Fruit fly (Drosophila melanogaster) whole organism, embryonic: ENCODE results near the gene CG14535.

Source experiments
- Ada2b ChIP-seq: fragments of 200-800 bp; sonication (Bioruptor generic); IDR thresholded peaks from 2 replicates; pipeline ENCODE4 v1.3.6; 2022; ENCODE audit warnings: missing biosample characterization, missing genetic modification characterization
- BEAF-32 ChIP-seq: fragments of 200-800 bp; sonication (Bioruptor generic); optimal IDR thresholded peaks from 3 replicates; lab custom pipeline; 2017; ENCODE audit warnings: missing biosample characterization, missing genetic modification characterization, mild to moderate bottlenecking, moderate library complexity, missing genetic modification reagents
- Bgb ChIP-seq: fragments of 200-800 bp; sonication (Bioruptor generic); IDR thresholded peaks from 2 replicates; pipeline ENCODE4 v1.3.6; 2022; ENCODE audit warnings: missing biosample characterization, missing genetic modification characterization; ENCODE audit not compliant: partially characterized antibody
- CG12219 ChIP-seq: fragments of 200-800 bp; sonication (Bioruptor generic); optimal IDR thresholded peaks from 3 replicates; lab custom pipeline; 2018; ENCODE audit warnings: missing biosample characterization, mild to moderate bottlenecking, missing genetic modification characterization
- CG13287 ChIP-seq: fragments of 200-800 bp; sonication (Bioruptor generic); IDR thresholded peaks from 2 replicates; pipeline ENCODE4 v1.3.6; 2022; ENCODE audit warnings: missing biosample characterization, missing genetic modification characterization; ENCODE audit not compliant: partially characterized antibody
- CG14860 ChIP-seq: fragments of 200-800 bp; sonication (Bioruptor generic); IDR thresholded peaks from 3 replicates; pipeline ENCODE4 v1.3.6; 2022; ENCODE audit warnings: missing biosample characterization, missing genetic modification characterization; ENCODE audit not compliant: partially characterized antibody
- CG1603 ChIP-seq: fragments of 200-800 bp; sonication (Bioruptor generic); optimal IDR thresholded peaks from 2 replicates; lab custom pipeline; 2019; ENCODE audit warnings: missing biosample characterization, mild to moderate bottlenecking, missing genetic modification characterization, moderate library complexity
- CG17568 ChIP-seq: fragments of 200-800 bp; sonication (Bioruptor generic); optimal IDR thresholded peaks from 2 replicates; lab custom pipeline; 2018; ENCODE audit warnings: missing biosample characterization, mild to moderate bottlenecking, missing genetic modification characterization, moderate library complexity
- CG2129 ChIP-seq: fragments of 200-800 bp; sonication (Bioruptor generic); IDR thresholded peaks from 2 replicates; pipeline ENCODE4 v1.3.6; 2022; ENCODE audit warnings: missing biosample characterization, missing genetic modification characterization; ENCODE audit not compliant: partially characterized antibody
- CG31365 ChIP-seq: fragments of 200-800 bp; sonication (Bioruptor generic); optimal IDR thresholded peaks from 2 replicates; lab custom pipeline; 2018; ENCODE audit warnings: missing biosample characterization, mild to moderate bottlenecking, missing genetic modification characterization
- CG34224 ChIP-seq: fragments of 200-800 bp; sonication (Bioruptor generic); IDR thresholded peaks from 3 replicates; pipeline ENCODE4 v1.3.6; 2022; ENCODE audit warnings: missing biosample characterization, missing genetic modification characterization; ENCODE audit not compliant: partially characterized antibody
- CG42726 ChIP-seq: fragments of 200-800 bp; sonication (Bioruptor generic); IDR thresholded peaks from 2 replicates; pipeline ENCODE4 v1.3.6; 2022; ENCODE audit warnings: missing biosample characterization, missing genetic modification characterization; ENCODE audit not compliant: partially characterized antibody
- CG4404 ChIP-seq: fragments of 200-800 bp; sonication (Bioruptor generic); IDR thresholded peaks from 2 replicates; pipeline ENCODE4 v1.3.6; 2022; ENCODE audit warnings: missing biosample characterization, missing genetic modification characterization
- CG4424 ChIP-seq: fragments of 200-800 bp; sonication (Bioruptor generic); optimal IDR thresholded peaks from 3 replicates; lab custom pipeline; 2016; ENCODE audit warnings: missing biosample characterization, missing genetic modification characterization
- CG6791 ChIP-seq: fragments of 200-800 bp; sonication (Bioruptor generic); IDR thresholded peaks from 3 replicates; pipeline ENCODE4 v1.3.6; 2022; ENCODE audit warnings: missing biosample characterization, missing genetic modification characterization; ENCODE audit not compliant: partially characterized antibody
- CG7839 ChIP-seq: fragments of 200-800 bp; sonication (Bioruptor generic); optimal IDR thresholded peaks from 3 replicates; lab custom pipeline; 2018; ENCODE audit warnings: missing biosample characterization, mild to moderate bottlenecking, missing genetic modification characterization, moderate library complexity
- Dll ChIP-seq: fragments of 200-800 bp; sonication (Bioruptor generic); IDR thresholded peaks from 4 replicates; pipeline ENCODE4 v1.3.6; 2022; ENCODE audit warnings: missing biosample characterization, missing genetic modification characterization; ENCODE audit not compliant: partially characterized antibody
- Doc3 ChIP-seq: fragments of 200-800 bp; sonication (Bioruptor generic); IDR thresholded peaks from 3 replicates; pipeline ENCODE4 v1.3.6; 2022; ENCODE audit warnings: missing biosample characterization, missing genetic modification characterization; ENCODE audit not compliant: partially characterized antibody
- Dp ChIP-seq: fragments of 200-800 bp; sonication (Bioruptor generic); optimal IDR thresholded peaks from 2 replicates; lab custom pipeline; 2018; ENCODE audit warnings: missing biosample characterization, mild to moderate bottlenecking, missing genetic modification characterization, moderate library complexity
- Dref ChIP-seq: fragments of 200-800 bp; sonication (Bioruptor generic); IDR thresholded peaks from 2 replicates; pipeline ENCODE4 v1.3.6; 2022; ENCODE audit warnings: missing biosample characterization, missing genetic modification characterization
- Gsc ChIP-seq: fragments of 200-800 bp; sonication (Bioruptor generic); IDR thresholded peaks from 2 replicates; pipeline ENCODE4 v1.3.6; 2022; ENCODE audit warnings: missing biosample characterization, missing genetic modification characterization
- HLH4C ChIP-seq: fragments of 200-800 bp; sonication (Bioruptor generic); IDR thresholded peaks from 3 replicates; pipeline ENCODE4 v1.3.6; 2022; ENCODE audit warnings: missing biosample characterization, missing genetic modification characterization; ENCODE audit not compliant: partially characterized antibody
- Opbp ChIP-seq: fragments of 200-800 bp; sonication (Bioruptor generic); IDR thresholded peaks from 3 replicates; pipeline ENCODE4 v1.3.6; 2022; ENCODE audit warnings: missing biosample characterization, missing genetic modification characterization; ENCODE audit not compliant: partially characterized antibody
- Scr ChIP-seq: fragments of 200-800 bp; sonication (Bioruptor generic); IDR thresholded peaks from 2 replicates; pipeline ENCODE4 v1.3.6; 2022; ENCODE audit warnings: missing biosample characterization, missing genetic modification characterization; ENCODE audit not compliant: partially characterized antibody
- YL-1 ChIP-seq: fragments of 200-800 bp; sonication (Bioruptor generic); optimal IDR thresholded peaks from 3 replicates; lab custom pipeline; 2017; ENCODE audit warnings: missing biosample characterization, mild to moderate bottlenecking, missing genetic modification characterization
- amos ChIP-seq: fragments of 200-800 bp; sonication (Bioruptor generic); IDR thresholded peaks from 2 replicates; pipeline ENCODE4 v1.3.6; 2022; ENCODE audit warnings: missing biosample characterization, missing genetic modification characterization; ENCODE audit not compliant: partially characterized antibody
- ap ChIP-seq: fragments of 200-800 bp; sonication (Bioruptor generic); IDR thresholded peaks from 2 replicates; pipeline ENCODE4 v1.3.6; 2022; ENCODE audit warnings: missing biosample characterization, missing genetic modification characterization
- btn ChIP-seq: fragments of 200-800 bp; sonication (Bioruptor generic); optimal IDR thresholded peaks from 2 replicates; lab custom pipeline; 2016; ENCODE audit warnings: missing biosample characterization, missing genetic modification characterization
- chinmo ChIP-seq: fragments of 200-800 bp; sonication (Bioruptor generic); IDR thresholded peaks from 4 replicates; pipeline ENCODE4 v1.3.6; 2022; ENCODE audit warnings: missing biosample characterization, missing genetic modification characterization; ENCODE audit not compliant: partially characterized antibody
- crp ChIP-seq, 2 experiments: fragments of 200-800 bp; sonication (Bioruptor generic); optimal IDR thresholded peaks; 2 replicates in 1 of 2; 3 replicates in 1 of 2; lab custom pipeline; 2017; ENCODE audit warnings: missing biosample characterization in 2 of 2, missing genetic modification characterization in 2 of 2, mild to moderate bottlenecking in 1 of 2, moderate library complexity in 1 of 2
- dimm ChIP-seq: fragments of 200-800 bp; sonication (Bioruptor generic); IDR thresholded peaks from 2 replicates; pipeline ENCODE4 v1.3.6; 2022; ENCODE audit warnings: missing biosample characterization, missing genetic modification characterization
- eve ChIP-seq, 2 experiments: fragments of >200 bp; optimal IDR thresholded peaks; 2 replicates each; lab custom pipeline; 2017; ENCODE audit warnings: missing biosample characterization in 2 of 2, missing genetic modification characterization in 2 of 2
- exex ChIP-seq: fragments of 200-800 bp; sonication (Bioruptor generic); optimal IDR thresholded peaks from 4 replicates; lab custom pipeline; 2018; ENCODE audit warnings: missing biosample characterization, mild to moderate bottlenecking, missing genetic modification characterization, moderate library complexity
- fd3F ChIP-seq: fragments of 200-800 bp; sonication (Bioruptor generic); optimal IDR thresholded peaks from 2 replicates; lab custom pipeline; 2018; ENCODE audit warnings: missing biosample characterization, mild to moderate bottlenecking, missing genetic modification characterization, moderate library complexity
- hbn ChIP-seq: fragments of 200-800 bp; sonication (Bioruptor generic); IDR thresholded peaks from 2 replicates; pipeline ENCODE4 v1.3.6; 2022; ENCODE audit warnings: missing biosample characterization, missing genetic modification characterization; ENCODE audit not compliant: partially characterized antibody
- inv ChIP-seq: fragments of 200-800 bp; sonication (Bioruptor generic); IDR thresholded peaks from 2 replicates; pipeline ENCODE4 v1.3.6; 2022; ENCODE audit warnings: missing biosample characterization, missing genetic modification characterization; ENCODE audit not compliant: partially characterized antibody
- jumu ChIP-seq: fragments of 200-800 bp; sonication (Bioruptor generic); optimal IDR thresholded peaks from 3 replicates; lab custom pipeline; 2016; ENCODE audit warnings: missing biosample characterization, missing genetic modification characterization
- knrl ChIP-seq: fragments of 200-800 bp; sonication (Bioruptor generic); IDR thresholded peaks from 3 replicates; pipeline ENCODE4 v1.3.6; 2022; ENCODE audit warnings: missing biosample characterization, missing genetic modification characterization; ENCODE audit not compliant: partially characterized antibody
- mld ChIP-seq: fragments of 200-800 bp; sonication (Bioruptor generic); IDR thresholded peaks from 3 replicates; pipeline ENCODE4 v1.3.6; 2022; ENCODE audit warnings: missing biosample characterization, missing genetic modification characterization; ENCODE audit not compliant: partially characterized antibody
- pzg ChIP-seq: fragments of 200-800 bp; sonication (Bioruptor generic); optimal IDR thresholded peaks from 3 replicates; lab custom pipeline; 2018; ENCODE audit warnings: missing biosample characterization, mild to moderate bottlenecking, missing genetic modification characterization, moderate library complexity
- stwl ChIP-seq: fragments of 200-800 bp; sonication (Bioruptor generic); optimal IDR thresholded peaks from 3 replicates; lab custom pipeline; 2018; ENCODE audit warnings: missing biosample characterization, mild to moderate bottlenecking, missing genetic modification characterization, moderate library complexity
- tgo ChIP-seq: fragments of 200-800 bp; sonication (Bioruptor generic); IDR thresholded peaks from 3 replicates; pipeline ENCODE4 v1.3.6; 2022; ENCODE audit warnings: missing biosample characterization, missing genetic modification characterization
- toy ChIP-seq: fragments of 200-800 bp; sonication (Bioruptor generic); IDR thresholded peaks from 2 replicates; pipeline ENCODE4 v1.3.6; 2022; ENCODE audit warnings: missing biosample characterization, missing genetic modification characterization
- trem ChIP-seq: fragments of 200-800 bp; optimal IDR thresholded peaks from 3 replicates; lab custom pipeline; 2019; ENCODE audit warnings: missing biosample characterization, mild to moderate bottlenecking, missing genetic modification characterization, moderate library complexity
- unc-4 ChIP-seq: fragments of 200-800 bp; sonication (Bioruptor generic); IDR thresholded peaks from 2 replicates; pipeline ENCODE4 v1.3.6; 2022; ENCODE audit warnings: missing biosample characterization, missing genetic modification characterization; ENCODE audit not compliant: partially characterized antibody
- wdn ChIP-seq: fragments of 200-800 bp; sonication (Bioruptor generic); IDR thresholded peaks from 2 replicates; pipeline ENCODE4 v1.3.6; 2022; ENCODE audit warnings: missing biosample characterization, missing genetic modification characterization
- zen2 ChIP-seq: fragments of 200-800 bp; sonication (Bioruptor generic); IDR thresholded peaks from 3 replicates; pipeline ENCODE4 v1.3.6; 2022; ENCODE audit warnings: missing biosample characterization, missing genetic modification characterization; ENCODE audit not compliant: partially characterized antibody

The CG14535 gene

dm6 chr2L:7885952-7886351 is 30.7 kb upstream of the CG14535 start (continued):
- peak; percentile 74 for TF ChIP-seq knrl
- TF ChIP-seq hbn (GFP tag; lab: Robert Waterston, UW) = peak; percentile 77
- no peak for TF ChIP-seq fd3F (GFP tag; lab: Kevin White, UChicago)
- peak; percentile 72; the same call in 2 of the 3 replicates for TF ChIP-seq Opbp (GFP tag; lab: Robert Waterston, UW)
- TF ChIP-seq CG2129 (GFP tag; lab: Robert Waterston, UW) = peak; percentile 24; the same call in 1 of the 2 replicates
- TF ChIP-seq Ada2b (GFP tag; lab: Robert Waterston, UW) = no peak
- TF ChIP-seq Bgb = peak; percentile 72
- TF ChIP-seq zen2 (GFP tag; lab: Robert Waterston, UW) = peak; percentile 74; the same call in 2 of the 3 replicates
- TF ChIP-seq crp (GFP tag; optimal IDR thresholded peaks at IDR 0.05; lab: Kevin White, UChicago) = peak in 1 of 2 experiments; percentile 18
- TF ChIP-seq stwl = peak; percentile 31
- peak; percentile 67 for TF ChIP-seq unc-4 (GFP tag; lab: Robert Waterston, UW)
- peak; percentile 71 for TF ChIP-seq Dp
- TF ChIP-seq HLH4C (GFP tag; lab: Robert Waterston, UW) = peak; percentile 52; the same call in 2 of the 3 replicates
- no peak for TF ChIP-seq jumu (GFP tag; lab: Kevin White, UChicago)
- peak; percentile 65 for TF ChIP-seq Scr (GFP tag; lab: Robert Waterston, UW)
- no peak for TF ChIP-seq btn
- peak; percentile 66 for TF ChIP-seq CG14860
- peak; percentile 73; the same call in 1 of the 2 replicates for TF ChIP-seq CG42726
- peak; percentile 46 for TF ChIP-seq pzg (GFP tag; lab: Kevin White, UChicago)
- TF ChIP-seq wdn (GFP tag; lab: Robert Waterston, UW) = no peak
- peak; percentile 71 for TF ChIP-seq BEAF-32 (GFP tag; lab: Kevin White, UChicago)
- peak; percentile 76 for TF ChIP-seq CG6791 (GFP tag; lab: Robert Waterston, UW)
- TF ChIP-seq Dref = peak; percentile 71
- peak; percentile 79 for TF ChIP-seq CG13287 (GFP tag; lab: Robert Waterston, UW)
- peak; percentile 72 for TF ChIP-seq CG34224 (GFP tag; lab: Robert Waterston, UW)
- TF ChIP-seq toy (GFP tag; lab: Robert Waterston, UW) = no peak
- TF ChIP-seq mld (GFP tag; lab: Robert Waterston, UW) = 0 out of 3 replicates have a peak, but pooled peaks have one; percentile 38
- no peak for TF ChIP-seq dimm (GFP tag; lab: Robert Waterston, UW)
- TF ChIP-seq CG17568 (GFP tag; lab: Kevin White, UChicago) = no peak
- no peak for TF ChIP-seq CG4404
- peak; percentile 60 for TF ChIP-seq Dll (GFP tag; lab: Robert Waterston, UW)
- TF ChIP-seq eve (GFP tag; optimal IDR thresholded peaks at IDR 0.05; lab: Kevin White, UChicago) = peak in 1 of 2 experiments; percentile 40
- TF ChIP-seq Gsc (GFP tag; lab: Robert Waterston, UW) = no peak
- TF ChIP-seq Doc3 = peak; percentile 71
- no peak for TF ChIP-seq CG4424 (GFP tag; lab: Kevin White, UChicago)
- no peak for TF ChIP-seq ap
- TF ChIP-seq CG31365 = no peak
- peak; percentile 4 for TF ChIP-seq trem (tag; lab: Kevin White, UChicago)
- peak; percentile 81 for TF ChIP-seq amos (GFP tag; lab: Robert Waterston, UW)
- no peak for TF ChIP-seq tgo (GFP tag; lab: Robert Waterston, UW)
- 0 out of 4 replicates have a peak, but pooled peaks have one; percentile 64 for TF ChIP-seq chinmo (GFP tag; lab: Robert Waterston, UW)
- TF ChIP-seq exex = no peak
- TF ChIP-seq CG1603 = peak; percentile 18
- no peak for TF ChIP-seq CG7839
- peak; percentile 12 for TF ChIP-seq YL-1 (GFP tag; lab: Kevin White, UChicago)
- TF ChIP-seq inv (GFP tag; lab: Robert Waterston, UW) = peak; percentile 62
- no peak for TF ChIP-seq CG12219 (GFP tag; lab: Kevin White, UChicago)
